Fruit fly (Drosophila melanogaster) whole organism, embryonic: ENCODE data around the gene Acyp2.

ENCODE experiments used
- ATbp ChIP-seq: fragments of 200-800 bp; sonication (Bioruptor generic); optimal IDR thresholded peaks from 2 replicates; lab custom pipeline; 2017; ENCODE audit warnings: missing biosample characterization, mild to moderate bottlenecking, missing genetic modification characterization, missing genetic modification reagents
- Bdp1 ChIP-seq: fragments of 200-800 bp; sonication (Bioruptor generic); optimal IDR thresholded peaks from 3 replicates; lab custom pipeline; 2016; ENCODE audit warnings: missing biosample characterization, missing genetic modification characterization
- CG10209 ChIP-seq: fragments of 200-800 bp; sonication (Bioruptor generic); optimal IDR thresholded peaks from 3 replicates; lab custom pipeline; 2017; ENCODE audit warnings: missing biosample characterization, mild to moderate bottlenecking, missing genetic modification characterization, missing genetic modification reagents
- CG10959 ChIP-seq: fragments of 200-800 bp; sonication (Bioruptor generic); IDR thresholded peaks from 2 replicates; pipeline ENCODE4 v1.3.6; 2022; ENCODE audit warnings: missing biosample characterization, missing genetic modification characterization
- CG11247 ChIP-seq: fragments of 200-800 bp; sonication (Bioruptor generic); IDR thresholded peaks from 2 replicates; pipeline ENCODE4 v1.3.6; 2022; ENCODE audit warnings: missing biosample characterization, missing genetic modification characterization
- CG11560 ChIP-seq: fragments of 200-800 bp; sonication (Bioruptor generic); IDR thresholded peaks from 3 replicates; pipeline ENCODE4 v1.3.6; 2022; ENCODE audit warnings: missing biosample characterization, missing genetic modification characterization
- CG12236 ChIP-seq: fragments of 200-800 bp; sonication (Bioruptor generic); optimal IDR thresholded peaks from 2 replicates; lab custom pipeline; 2016; ENCODE audit warnings: missing biosample characterization, missing genetic modification characterization
- CG12391 ChIP-seq: fragments of 200-800 bp; sonication (Bioruptor generic); optimal IDR thresholded peaks from 3 replicates; lab custom pipeline; 2018; ENCODE audit warnings: missing biosample characterization, mild to moderate bottlenecking, missing genetic modification characterization, moderate library complexity
- CG12769 ChIP-seq: fragments of 200-800 bp; sonication (Bioruptor generic); optimal IDR thresholded peaks from 2 replicates; lab custom pipeline; 2019; ENCODE audit warnings: missing biosample characterization, mild to moderate bottlenecking, missing genetic modification characterization, moderate library complexity
- CG13296 ChIP-seq: fragments of 200-800 bp; sonication (Bioruptor generic); optimal IDR thresholded peaks from 3 replicates; lab custom pipeline; 2018; ENCODE audit warnings: missing biosample characterization, mild to moderate bottlenecking, missing genetic modification characterization
- CG16779 ChIP-seq: fragments of 200-800 bp; sonication (Bioruptor generic); IDR thresholded peaks from 2 replicates; pipeline ENCODE4 v1.3.6; 2022; ENCODE audit warnings: missing biosample characterization, missing genetic modification characterization
- CG17359 ChIP-seq: fragments of 200-800 bp; sonication (Bioruptor generic); optimal IDR thresholded peaks from 3 replicates; lab custom pipeline; 2018; ENCODE audit warnings: missing biosample characterization, mild to moderate bottlenecking, missing genetic modification characterization, moderate library complexity
- CG17802 ChIP-seq: fragments of 200-800 bp; sonication (Bioruptor generic); optimal IDR thresholded peaks from 2 replicates; lab custom pipeline; 2018; ENCODE audit warnings: missing biosample characterization, mild to moderate bottlenecking, missing genetic modification characterization, moderate library complexity
- CG18011 ChIP-seq: fragments of 200-800 bp; sonication (Bioruptor generic); optimal IDR thresholded peaks from 2 replicates; lab custom pipeline; 2017; ENCODE audit warnings: missing biosample characterization, missing genetic modification characterization, mild to moderate bottlenecking, moderate library complexity, missing genotype
- CG31365 ChIP-seq: fragments of 200-800 bp; sonication (Bioruptor generic); optimal IDR thresholded peaks from 2 replicates; lab custom pipeline; 2018; ENCODE audit warnings: missing biosample characterization, mild to moderate bottlenecking, missing genetic modification characterization
- CG43689 ChIP-seq: fragments of 200-800 bp; sonication (Bioruptor generic); IDR thresholded peaks from 2 replicates; pipeline ENCODE4 v1.3.6; 2022; ENCODE audit warnings: missing biosample characterization, missing genetic modification characterization
- CG4730 ChIP-seq: fragments of 200-800 bp; sonication (Bioruptor generic); IDR thresholded peaks from 2 replicates; pipeline ENCODE4 v1.3.6; 2022; ENCODE audit warnings: missing biosample characterization, missing genetic modification characterization
- CG7372 ChIP-seq: fragments of 200-800 bp; sonication (Bioruptor generic); IDR thresholded peaks from 2 replicates; pipeline ENCODE4 v1.3.6; 2022; ENCODE audit warnings: missing biosample characterization, missing genetic modification characterization
- CG9609 ChIP-seq: fragments of 200-800 bp; sonication (Bioruptor generic); optimal IDR thresholded peaks from 3 replicates; lab custom pipeline; 2016; ENCODE audit warnings: missing biosample characterization, missing genetic modification characterization
- D19B ChIP-seq: fragments of 200-800 bp; sonication (Bioruptor generic); optimal IDR thresholded peaks from 2 replicates; lab custom pipeline; 2017; ENCODE audit warnings: missing biosample characterization, mild to moderate bottlenecking, missing genetic modification characterization
- Doc2 ChIP-seq: fragments of 200-800 bp; sonication (Bioruptor generic); IDR thresholded peaks from 2 replicates; pipeline ENCODE4 v1.3.6; 2022; ENCODE audit warnings: missing biosample characterization, missing genetic modification characterization
- E2f2 ChIP-seq: fragments of 200-800 bp; sonication (Bioruptor generic); IDR thresholded peaks from 2 replicates; pipeline ENCODE4 v1.3.6; 2022; ENCODE audit warnings: missing biosample characterization, missing genetic modification characterization
- Eip74EF ChIP-seq, 2 experiments: fragments of 200-800 bp in 1 of 2; fragments of >200 bp in 1 of 2; sonication (Bioruptor generic) in 1 of 2; optimal IDR thresholded peaks; 2 replicates each; lab custom pipeline; 2017 to 2019; ENCODE audit warnings: missing biosample characterization in 2 of 2, missing genetic modification characterization in 2 of 2, mild to moderate bottlenecking in 1 of 2, moderate library complexity in 1 of 2
- Fer3 ChIP-seq: fragments of 200-800 bp; sonication (Bioruptor generic); optimal IDR thresholded peaks from 2 replicates; lab custom pipeline; 2018; ENCODE audit warnings: missing biosample characterization, mild to moderate bottlenecking, missing genetic modification characterization, moderate library complexity
- HLH54F ChIP-seq: fragments of 200-800 bp; sonication (Bioruptor generic); optimal IDR thresholded peaks from 3 replicates; lab custom pipeline; 2016; ENCODE audit warnings: missing biosample characterization, missing genetic modification characterization
- HmgD ChIP-seq: fragments of 200-800 bp; sonication (Bioruptor generic); optimal IDR thresholded peaks from 3 replicates; lab custom pipeline; 2016; ENCODE audit warnings: missing biosample characterization, missing genetic modification characterization
- Lim3 ChIP-seq: fragments of 200-800 bp; sonication (Bioruptor generic); IDR thresholded peaks from 2 replicates; pipeline ENCODE4 v1.3.6; 2022; ENCODE audit warnings: missing biosample characterization, missing genetic modification characterization
- Mrtf ChIP-seq: fragments of 200-800 bp; sonication (Bioruptor generic); IDR thresholded peaks from 3 replicates; pipeline ENCODE4 v1.3.6; 2022; ENCODE audit warnings: missing biosample characterization, missing genetic modification characterization
- PHDP ChIP-seq: fragments of 200-800 bp; sonication (Bioruptor generic); optimal IDR thresholded peaks from 3 replicates; lab custom pipeline; 2018; ENCODE audit warnings: missing biosample characterization, mild to moderate bottlenecking, missing genetic modification characterization, moderate library complexity
- Taf1 ChIP-seq: fragments of 200-800 bp; sonication (Bioruptor generic); IDR thresholded peaks from 2 replicates; pipeline ENCODE4 v1.3.6; 2022; ENCODE audit warnings: missing biosample characterization, missing genetic modification characterization
- Xbp1 ChIP-seq: fragments of 200-800 bp; sonication (Bioruptor generic); optimal IDR thresholded peaks from 3 replicates; lab custom pipeline; 2016; ENCODE audit warnings: missing biosample characterization, mild to moderate bottlenecking, missing genetic modification characterization
- bigmax ChIP-seq: fragments of 200-800 bp; sonication (Bioruptor generic); optimal IDR thresholded peaks from 2 replicates; lab custom pipeline; 2018; ENCODE audit warnings: missing biosample characterization, mild to moderate bottlenecking, missing genetic modification characterization
- cas ChIP-seq: fragments of 200-800 bp; sonication (Bioruptor generic); IDR thresholded peaks from 2 replicates; pipeline ENCODE4 v1.3.6; 2022; ENCODE audit warnings: missing biosample characterization, missing genetic modification characterization
- dan ChIP-seq: fragments of 200-800 bp; sonication (Bioruptor generic); IDR thresholded peaks from 2 replicates; pipeline ENCODE4 v1.3.6; 2022; ENCODE audit warnings: missing biosample characterization, missing genetic modification characterization
- dysf ChIP-seq: fragments of 200-800 bp; sonication (Bioruptor generic); IDR thresholded peaks from 3 replicates; pipeline ENCODE4 v1.3.6; 2022; ENCODE audit warnings: missing biosample characterization, missing genetic modification characterization
- fd102C ChIP-seq: fragments of 200-800 bp; sonication (Bioruptor generic); optimal IDR thresholded peaks from 2 replicates; lab custom pipeline; 2018; ENCODE audit warnings: missing biosample characterization, mild to moderate bottlenecking, missing genetic modification characterization, moderate library complexity
- gro ChIP-seq: fragments of 200-800 bp; sonication (Bioruptor generic); optimal IDR thresholded peaks from 2 replicates; lab custom pipeline; 2016; ENCODE audit warnings: missing biosample characterization, missing genetic modification characterization
- jing ChIP-seq: fragments of 200-800 bp; sonication (Bioruptor generic); optimal IDR thresholded peaks from 2 replicates; lab custom pipeline; 2018; ENCODE audit warnings: missing biosample characterization, mild to moderate bottlenecking, missing genetic modification characterization
- lmd ChIP-seq: fragments of 200-800 bp; sonication (Bioruptor generic); IDR thresholded peaks from 2 replicates; pipeline ENCODE4 v1.3.6; 2022; ENCODE audit warnings: missing biosample characterization, missing genetic modification characterization
- otp ChIP-seq: fragments of 200-800 bp; sonication (Bioruptor generic); IDR thresholded peaks from 3 replicates; pipeline ENCODE4, ENCODE4 v1.3.6; 2022; ENCODE audit warnings: missing biosample characterization, missing genetic modification characterization
- p53 ChIP-seq: fragments of 200-800 bp; sonication (Bioruptor generic); optimal IDR thresholded peaks from 2 replicates; lab custom pipeline; 2016; ENCODE audit warnings: missing biosample characterization, missing genetic modification characterization
- pho ChIP-seq: fragments of 200-800 bp; sonication (Bioruptor generic); optimal IDR thresholded peaks from 2 replicates; lab custom pipeline; 2016; ENCODE audit warnings: missing biosample characterization, missing genetic modification characterization
- rib ChIP-seq: fragments of 200-800 bp; sonication (Bioruptor generic); IDR thresholded peaks from 2 replicates; pipeline ENCODE4 v1.3.6; 2022; ENCODE audit warnings: missing biosample characterization, missing genetic modification characterization
- salm ChIP-seq: fragments of 200-800 bp; sonication (Bioruptor generic); optimal IDR thresholded peaks from 2 replicates; lab custom pipeline; 2018; ENCODE audit warnings: missing biosample characterization, mild to moderate bottlenecking, missing genetic modification characterization
- shn ChIP-seq: fragments of 200-800 bp; sonication (Bioruptor generic); optimal IDR thresholded peaks from 3 replicates; lab custom pipeline; 2016; ENCODE audit warnings: missing biosample characterization, missing genetic modification characterization
- sima ChIP-seq: fragments of 200-800 bp; sonication (Bioruptor generic); optimal IDR thresholded peaks from 2 replicates; lab custom pipeline; 2016; ENCODE audit warnings: missing biosample characterization, missing genetic modification characterization
- sisA ChIP-seq: fragments of 200-800 bp; sonication (Bioruptor generic); IDR thresholded peaks from 2 replicates; pipeline ENCODE4 v1.3.6; 2022; ENCODE audit warnings: missing biosample characterization, missing genetic modification characterization
- so ChIP-seq: fragments of 200-800 bp; sonication (Bioruptor generic); IDR thresholded peaks from 3 replicates; pipeline ENCODE4 v1.3.6; 2022; ENCODE audit warnings: missing biosample characterization, missing genetic modification characterization
- tap ChIP-seq: fragments of 200-800 bp; optimal IDR thresholded peaks from 3 replicates; lab custom pipeline; 2019; ENCODE audit warnings: missing biosample characterization, mild to moderate bottlenecking, missing genetic modification characterization, moderate library complexity
- ttk ChIP-seq: fragments of 200-800 bp; sonication (Bioruptor generic); IDR thresholded peaks from 2 replicates; pipeline ENCODE4 v2.1.2; 2022; ENCODE audit warnings: missing biosample characterization, missing genetic modification characterization
- twi ChIP-seq: fragments of 200-800 bp; optimal IDR thresholded peaks from 2 replicates; lab custom pipeline; 2019; ENCODE audit warnings: missing biosample characterization, mild to moderate bottlenecking, missing genetic modification characterization, moderate library complexity
- unc-4 ChIP-seq: fragments of 200-800 bp; sonication (Bioruptor generic); IDR thresholded peaks from 2 replicates; pipeline ENCODE4 v1.3.6; 2022; ENCODE audit warnings: missing biosample characterization, missing genetic modification characterization; ENCODE audit not compliant: partially characterized antibody

Gene Acyp2

dm6 chr3R:15794258-15794727 is 1.8 kb downstream of the Acyp2 start (continued):
- TF ChIP-seq D19B (GFP tag; lab: Kevin White, UChicago), result no peak
- no peak for TF ChIP-seq salm (tag; lab: Kevin White, UChicago)
- peak; percentile 73 for TF ChIP-seq pho
- no peak for TF ChIP-seq CG9609 (GFP tag; lab: Kevin White, UChicago)
- TF ChIP-seq Bdp1 (GFP tag; lab: Kevin White, UChicago), result no peak
- no peak for TF ChIP-seq tap (tag; lab: Kevin White, UChicago)
- peak; percentile 38 for TF ChIP-seq CG13296 (GFP tag; lab: Kevin White, UChicago)
- TF ChIP-seq cas (GFP tag; lab: Robert Waterston, UW), result no peak
- TF ChIP-seq p53 (GFP tag; lab: Kevin White, UChicago), result peak; percentile 15
- TF ChIP-seq twi (tag; lab: Kevin White, UChicago), result peak; percentile 77
- peak; percentile 42 for TF ChIP-seq Fer3
- TF ChIP-seq CG12391, result no peak
- TF ChIP-seq ttk (GFP tag; lab: Robert Waterston, UW), result no peak
- TF ChIP-seq HmgD, result peak; percentile 78
- peak in 1 of 2 experiments; percentile 92 for TF ChIP-seq Eip74EF (GFP tag; optimal IDR thresholded peaks at IDR 0.05; lab: Kevin White, UChicago)
- TF ChIP-seq HLH54F (GFP tag; lab: Kevin White, UChicago), result peak; percentile 37
- TF ChIP-seq gro (GFP tag; lab: Kevin White, UChicago), result peak; percentile 55
- TF ChIP-seq rib, result 0 out of 2 replicates have a peak, but pooled peaks have one; percentile 21
- TF ChIP-seq PHDP (tag; lab: Kevin White, UChicago), result peak; percentile 49
- no peak for TF ChIP-seq CG4730 (GFP tag; lab: Robert Waterston, UW)
- TF ChIP-seq Lim3 (GFP tag; lab: Robert Waterston, UW), result no peak
- no peak for TF ChIP-seq dan (GFP tag; lab: Robert Waterston, UW)
- TF ChIP-seq CG17802 (tag; lab: Kevin White, UChicago), result no peak
- no peak for TF ChIP-seq sisA (GFP tag; lab: Robert Waterston, UW)
- TF ChIP-seq CG10209 (GFP tag; lab: Kevin White, UChicago), result no peak
- TF ChIP-seq Doc2 (GFP tag; lab: Robert Waterston, UW), result no peak
- TF ChIP-seq CG17359 (tag; lab: Kevin White, UChicago), result peak; percentile 59
- no peak for TF ChIP-seq CG31365 (tag; lab: Kevin White, UChicago)
- no peak for TF ChIP-seq CG7372 (GFP tag; lab: Robert Waterston, UW)
- TF ChIP-seq ATbp (GFP tag; lab: Kevin White, UChicago), result peak; percentile 67
- no peak for TF ChIP-seq CG16779 (GFP tag; lab: Robert Waterston, UW)
- no peak for TF ChIP-seq CG12769 (tag; lab: Kevin White, UChicago)
- TF ChIP-seq CG10959 (GFP tag; lab: Robert Waterston, UW), result no peak
- TF ChIP-seq E2f2 (GFP tag; lab: Robert Waterston, UW), result 0 out of 2 replicates have a peak, but pooled peaks have one; percentile 28
- no peak for TF ChIP-seq Xbp1 (GFP tag; lab: Kevin White, UChicago)
- no peak for TF ChIP-seq fd102C (GFP tag; lab: Kevin White, UChicago)
- no peak for TF ChIP-seq sima
- TF ChIP-seq CG18011 (GFP tag; lab: Kevin White, UChicago), result no peak
- peak; percentile 60; the same call in 1 of the 2 replicates for TF ChIP-seq CG11247 (GFP tag; lab: Robert Waterston, UW)
- peak; percentile 28; the same call in 1 of the 3 replicates for TF ChIP-seq dysf (GFP tag; lab: Robert Waterston, UW)
- no peak for TF ChIP-seq otp (GFP tag; lab: Robert Waterston, UW)
- no peak for TF ChIP-seq jing (GFP tag; lab: Kevin White, UChicago)
- TF ChIP-seq unc-4 (GFP tag; lab: Robert Waterston, UW), result no peak
- TF ChIP-seq CG12236, result peak; percentile 33
- no peak for TF ChIP-seq CG43689 (GFP tag; lab: Robert Waterston, UW)
- no peak; the same call in 1 of the 2 replicates for TF ChIP-seq lmd
- no peak for TF ChIP-seq Mrtf
- no peak for TF ChIP-seq CG11560 (tag; lab: Robert Waterston, UW)
- no peak for TF ChIP-seq Taf1 (GFP tag; lab: Robert Waterston, UW)
- no peak for TF ChIP-seq bigmax (GFP tag; lab: Kevin White, UChicago)
- no peak for TF ChIP-seq so (GFP tag; lab: Robert Waterston, UW)
- TF ChIP-seq shn (GFP tag; lab: Kevin White, UChicago), result no peak
